Fruit fly (Drosophila melanogaster) whole organism, prepupa: ENCODE measurements around the gene CG5910.

ENCODE experiments used
- Blimp-1 ChIP-seq: fragments of 200-800 bp; sonication (Bioruptor generic); optimal IDR thresholded peaks from 3 replicates; lab custom pipeline; 2017; ENCODE audit warnings: missing biosample characterization, missing genetic modification characterization, mild to moderate bottlenecking, moderate library complexity, missing genetic modification reagents
- CG11294 ChIP-seq: fragments of 200-800 bp; sonication (Bioruptor generic); IDR thresholded peaks from 2 replicates; pipeline ENCODE4 v1.3.6; 2022; ENCODE audit warnings: missing biosample characterization, missing genetic modification characterization
- CG15336 ChIP-seq: fragments of 200-800 bp; sonication (Bioruptor generic); IDR thresholded peaks from 2 replicates; pipeline ENCODE4 v1.3.6; 2022; ENCODE audit warnings: missing biosample characterization, missing genetic modification characterization
- CG16779 ChIP-seq: fragments of 200-800 bp; sonication (Bioruptor generic); optimal IDR thresholded peaks from 3 replicates; lab custom pipeline; 2017; ENCODE audit warnings: missing biosample characterization, mild to moderate bottlenecking, missing genetic modification characterization
- CG3032 ChIP-seq: fragments of 200-800 bp; optimal IDR thresholded peaks from 2 replicates; lab custom pipeline; 2019; ENCODE audit warnings: missing biosample characterization, mild to moderate bottlenecking, missing genetic modification characterization, moderate library complexity
- CG31627 ChIP-seq: fragments of 200-800 bp; sonication (Bioruptor generic); optimal IDR thresholded peaks from 3 replicates; lab custom pipeline; 2016; ENCODE audit warnings: missing biosample characterization, missing genetic modification characterization
- CG32006 ChIP-seq: fragments of 200-800 bp; sonication (Bioruptor generic); optimal IDR thresholded peaks from 3 replicates; lab custom pipeline; 2017; ENCODE audit warnings: missing biosample characterization, mild to moderate bottlenecking, missing genetic modification characterization
- CG34406 ChIP-seq: fragments of 200-800 bp; sonication (Bioruptor generic); optimal IDR thresholded peaks from 3 replicates; lab custom pipeline; 2016; ENCODE audit warnings: missing biosample characterization, missing genetic modification characterization
- CG3919 ChIP-seq: fragments of 200-800 bp; sonication (Bioruptor generic); optimal IDR thresholded peaks from 3 replicates; lab custom pipeline; 2016; ENCODE audit warnings: missing biosample characterization, missing genetic modification characterization
- CG6163 ChIP-seq: fragments of 200-800 bp; sonication (Bioruptor generic); IDR thresholded peaks from 3 replicates; pipeline ENCODE4 v1.3.6; 2022; ENCODE audit warnings: missing biosample characterization, missing genetic modification characterization
- CG6276 ChIP-seq: fragments of 200-800 bp; sonication (Bioruptor generic); optimal IDR thresholded peaks from 2 replicates; lab custom pipeline; 2017; ENCODE audit warnings: missing biosample characterization, mild to moderate bottlenecking, missing genetic modification characterization
- CG6854 ChIP-seq: fragments of 200-800 bp; sonication (Bioruptor generic); optimal IDR thresholded peaks from 2 replicates; lab custom pipeline; 2017; ENCODE audit warnings: missing biosample characterization, mild to moderate bottlenecking, missing genetic modification characterization
- CG8119 ChIP-seq: fragments of 200-800 bp; sonication (Bioruptor generic); IDR thresholded peaks from 3 replicates; pipeline ENCODE4 v1.3.6; 2022; ENCODE audit warnings: missing biosample characterization, missing genetic modification characterization
- CG8632 ChIP-seq: fragments of 200-800 bp; sonication (Bioruptor generic); optimal IDR thresholded peaks from 3 replicates; lab custom pipeline; 2016; ENCODE audit warnings: missing biosample characterization, missing genetic modification characterization
- Eip75B ChIP-seq: fragments of 200-800 bp; sonication (Bioruptor generic); optimal IDR thresholded peaks from 3 replicates; lab custom pipeline; 2016; ENCODE audit warnings: missing biosample characterization, missing genetic modification characterization
- Eip78C ChIP-seq: fragments of 200-800 bp; sonication (Bioruptor generic); peaks from one replicate; lab custom pipeline; 2016; ENCODE audit warnings: missing biosample characterization, missing genetic modification characterization
- Ets21C ChIP-seq: fragments of 200-800 bp; sonication (Bioruptor generic); optimal IDR thresholded peaks from 3 replicates; lab custom pipeline; 2016; ENCODE audit warnings: missing biosample characterization, missing genetic modification characterization
- Hr39 ChIP-seq: fragments of 200-800 bp; sonication (Bioruptor generic); optimal IDR thresholded peaks from 2 replicates; lab custom pipeline; 2016; ENCODE audit warnings: missing biosample characterization, missing genetic modification characterization
- Hr4 ChIP-seq: fragments of 200-800 bp; sonication (Bioruptor generic); optimal IDR thresholded peaks from 3 replicates; lab custom pipeline; 2016; ENCODE audit warnings: missing biosample characterization, missing genetic modification characterization
- Lpt ChIP-seq: fragments of 200-800 bp; sonication (Bioruptor generic); optimal IDR thresholded peaks from 3 replicates; lab custom pipeline; 2016; ENCODE audit warnings: missing biosample characterization, missing genetic modification characterization
- Met ChIP-seq: fragments of 200-800 bp; sonication (Bioruptor generic); optimal IDR thresholded peaks from 3 replicates; lab custom pipeline; 2016; ENCODE audit warnings: missing biosample characterization, missing genetic modification characterization
- OdsH ChIP-seq: fragments of 200-800 bp; sonication (Bioruptor generic); optimal IDR thresholded peaks from 3 replicates; lab custom pipeline; 2016; ENCODE audit warnings: missing biosample characterization, missing genetic modification characterization
- Smox ChIP-seq: fragments of 200-800 bp; sonication (Bioruptor generic); optimal IDR thresholded peaks from 3 replicates; lab custom pipeline; 2016; ENCODE audit warnings: missing biosample characterization, missing genetic modification characterization
- Sox102F ChIP-seq: fragments of 200-800 bp; sonication (Bioruptor generic); optimal IDR thresholded peaks from 2 replicates; lab custom pipeline; 2016; ENCODE audit warnings: missing biosample characterization, mild to moderate bottlenecking, missing genetic modification characterization
- Sox14 ChIP-seq: fragments of 200-800 bp; sonication (Bioruptor generic); optimal IDR thresholded peaks from 3 replicates; lab custom pipeline; 2016; ENCODE audit warnings: missing biosample characterization, missing genetic modification characterization
- acj6 ChIP-seq: fragments of 200-800 bp; sonication (Bioruptor generic); optimal IDR thresholded peaks from 3 replicates; lab custom pipeline; 2016; ENCODE audit warnings: missing biosample characterization, missing genetic modification characterization
- cyc ChIP-seq: fragments of 200-800 bp; sonication (Bioruptor generic); optimal IDR thresholded peaks from 3 replicates; lab custom pipeline; 2016; ENCODE audit warnings: missing biosample characterization, missing genetic modification characterization
- dac ChIP-seq: fragments of 200-800 bp; sonication (Bioruptor generic); optimal IDR thresholded peaks from 2 replicates; lab custom pipeline; 2017; ENCODE audit warnings: missing biosample characterization, mild to moderate bottlenecking, missing genetic modification characterization
- eg ChIP-seq: fragments of 200-800 bp; sonication (Bioruptor generic); IDR thresholded peaks from 3 replicates; pipeline ENCODE4 v1.3.6; 2022; ENCODE audit warnings: missing biosample characterization, missing genetic modification characterization
- esn ChIP-seq: fragments of 200-800 bp; sonication (Bioruptor generic); optimal IDR thresholded peaks from 2 replicates; lab custom pipeline; 2016; ENCODE audit warnings: missing biosample characterization, mild to moderate bottlenecking, missing genetic modification characterization, moderate library complexity
- fd59A ChIP-seq: fragments of 200-800 bp; sonication (Bioruptor generic); optimal IDR thresholded peaks from 2 replicates; lab custom pipeline; 2017; ENCODE audit warnings: missing biosample characterization, mild to moderate bottlenecking, missing genetic modification characterization, missing genetic modification reagents
- fd85E ChIP-seq: fragments of 200-800 bp; sonication (Bioruptor generic); optimal IDR thresholded peaks from 3 replicates; lab custom pipeline; 2016; ENCODE audit warnings: missing biosample characterization, missing genetic modification characterization
- lz ChIP-seq: fragments of 200-800 bp; sonication (Bioruptor generic); optimal IDR thresholded peaks from 3 replicates; lab custom pipeline; 2016; ENCODE audit warnings: missing biosample characterization, missing genetic modification characterization
- net ChIP-seq: fragments of 200-800 bp; sonication (Bioruptor generic); optimal IDR thresholded peaks from 3 replicates; lab custom pipeline; 2016; ENCODE audit warnings: missing biosample characterization, missing genetic modification characterization
- pdm3 ChIP-seq: fragments of 200-800 bp; sonication (Bioruptor generic); optimal IDR thresholded peaks from 3 replicates; lab custom pipeline; 2016; ENCODE audit warnings: missing biosample characterization, missing genetic modification characterization
- salr ChIP-seq, 2 experiments: fragments of 200-800 bp; sonication (Bioruptor generic); optimal IDR thresholded peaks; 3 replicates each; lab custom pipeline; 2016 to 2018; ENCODE audit warnings: missing biosample characterization in 2 of 2, missing genetic modification characterization in 2 of 2, mild to moderate bottlenecking in 1 of 2
- spab ChIP-seq: fragments of 200-800 bp; sonication (Bioruptor generic); optimal IDR thresholded peaks from 2 replicates; lab custom pipeline; 2017; ENCODE audit warnings: missing biosample characterization, mild to moderate bottlenecking, missing genetic modification characterization, missing genetic modification reagents
- svp ChIP-seq: fragments of 200-800 bp; sonication (Bioruptor generic); peaks from one replicate; lab custom pipeline; 2016; ENCODE audit warnings: missing biosample characterization, missing genetic modification characterization
- vri ChIP-seq: fragments of 200-800 bp; sonication (Bioruptor generic); optimal IDR thresholded peaks from 3 replicates; lab custom pipeline; 2016; ENCODE audit warnings: missing biosample characterization, mild to moderate bottlenecking, missing genetic modification characterization

CG5910 gene

dm6 chr3L:20444815-20445519, 2.7 kb downstream of the CG5910 start (continued):
- TF ChIP-seq CG8632 (GFP tag; lab: Kevin White, UChicago) = peak; percentile 93
- TF ChIP-seq lz = peak; percentile 84
- TF ChIP-seq esn = peak; percentile 93
- peak; percentile 85 for TF ChIP-seq Eip75B (GFP tag; lab: Kevin White, UChicago)
- TF ChIP-seq Eip78C (GFP tag; lab: Kevin White, UChicago) = peak; percentile 96
- TF ChIP-seq eg (GFP tag; lab: Robert Waterston, UW) = peak; percentile 92
- peak; percentile 92 for TF ChIP-seq acj6 (GFP tag; lab: Kevin White, UChicago)
- peak; percentile 91 for TF ChIP-seq CG32006
- peak; percentile 80 for TF ChIP-seq CG11294 (GFP tag; lab: Robert Waterston, UW)
- TF ChIP-seq fd85E (GFP tag; lab: Kevin White, UChicago) = peak; percentile 71
- TF ChIP-seq CG16779 (tag; lab: Kevin White, UChicago) = peak; percentile 80
- peak; percentile 88 for TF ChIP-seq Smox (GFP tag; lab: Kevin White, UChicago)
- TF ChIP-seq CG31627 = peak; percentile 75
- peak; percentile 89 for TF ChIP-seq CG15336 (GFP tag; lab: Robert Waterston, UW)
- TF ChIP-seq vri = peak; percentile 82
- peak; percentile 72 for TF ChIP-seq Blimp-1
- TF ChIP-seq cyc (GFP tag; lab: Kevin White, UChicago) = peak; percentile 81
- TF ChIP-seq CG3032 (tag; lab: Kevin White, UChicago) = peak; percentile 73
- TF ChIP-seq net (GFP tag; lab: Kevin White, UChicago) = peak; percentile 92
- TF ChIP-seq fd59A = peak; percentile 64
- peak; percentile 68 to 91 for TF ChIP-seq salr (GFP tag; optimal IDR thresholded peaks at IDR 0.05; lab: Kevin White, UChicago)
- TF ChIP-seq Hr4 = peak; percentile 77

dm6 chr3L:20446030-20446429, 3.8 kb downstream of the CG5910 start:
- TF ChIP-seq esn = no peak
- TF ChIP-seq Eip75B (GFP tag; lab: Kevin White, UChicago) = no peak
- TF ChIP-seq CG6163 (GFP tag; lab: Robert Waterston, UW) = 0 out of 3 replicates have a peak, but pooled peaks have one; percentile 22
- peak; percentile 96 for TF ChIP-seq svp (GFP tag; lab: Kevin White, UChicago)

dm6 chr3L:20447337-20447736, 5.1 kb downstream of the CG5910 start:
- TF ChIP-seq CG32006 (peak; percentile 56), Hr4 (peak; percentile 52), net (GFP tag; lab: Kevin White, UChicago) (peak; percentile 16), Ets21C (GFP tag; lab: Kevin White, UChicago) (no peak), pdm3 (GFP tag; lab: Kevin White, UChicago) (peak; percentile 52), acj6 (GFP tag; lab: Kevin White, UChicago) (peak; percentile 18), eg (GFP tag; lab: Robert Waterston, UW) (peak; percentile 46; the same call in 2 of the 3 replicates), OdsH (GFP tag; lab: Kevin White, UChicago) (peak; percentile 1), spab (no peak), Hr39 (GFP tag; lab: Kevin White, UChicago) (peak; percentile 18), Sox102F (GFP tag; lab: Kevin White, UChicago) (peak; percentile 2), Sox14 (peak; percentile 2), CG8119 (GFP tag; lab: Robert Waterston, UW) (peak; percentile 54; the same call in 1 of the 3 replicates), svp (GFP tag; lab: Kevin White, UChicago) (peak; percentile 48), dac (GFP tag; lab: Kevin White, UChicago) (no peak), Eip78C (GFP tag; lab: Kevin White, UChicago) (peak; percentile 13), CG15336 (GFP tag; lab: Robert Waterston, UW) (peak; percentile 45), CG34406 (GFP tag; lab: Kevin White, UChicago) (no peak), CG6276 (GFP tag; lab: Kevin White, UChicago) (peak; percentile 28), CG6854 (GFP tag; lab: Kevin White, UChicago) (no peak), esn (peak; percentile 4), Met (GFP tag; lab: Kevin White, UChicago) (peak; percentile 16), CG6163 (GFP tag; lab: Robert Waterston, UW) (peak; percentile 56; the same call in 2 of the 3 replicates), Eip75B (GFP tag; lab: Kevin White, UChicago) (peak; percentile 31), Lpt (GFP tag; lab: Kevin White, UChicago) (no peak), fd59A (no peak), CG3919 (GFP tag; lab: Kevin White, UChicago) (peak; percentile 3), lz (peak; percentile 31)
